Worm (Caenorhabditis elegans): ENCODE results near the gene Y56A3A.41.

The Y56A3A.41 gene

ce11 chrIII:11917525-11917924 is 24.7 kb upstream of the Y56A3A.41 start:
- TF ChIP-seq sem-2 (GFP tag; optimal IDR thresholded peaks at IDR 0.05): no peak
- TF ChIP-seq lin-32 (GFP tag; optimal IDR thresholded peaks at IDR 0.05): no peak
- TF ChIP-seq blmp-1 (tag; optimal IDR thresholded peaks at IDR 0.05): no peak
- TF ChIP-seq nhr-12 (tag; optimal IDR thresholded peaks at IDR 0.05): no peak
- no peak for TF ChIP-seq nhr-28 (tag; optimal IDR thresholded peaks at IDR 0.05)

- TF ChIP-seq cnd-1 (tag; optimal IDR thresholded peaks at IDR 0.05) (no peak), flh-1 (GFP tag; optimal IDR thresholded peaks at IDR 0.05) (no peak), nhr-28 (tag; optimal IDR thresholded peaks at IDR 0.05) (no peak), M03D4.4 (tag; optimal IDR thresholded peaks at IDR 0.05) (no peak), elt-3 (tag; optimal IDR thresholded peaks at IDR 0.05) (no peak), ceh-43 (GFP tag; optimal IDR thresholded peaks at IDR 0.05) (no peak), mab-5 (tag; optimal IDR thresholded peaks at IDR 0.05) (no peak), bed-3 (GFP tag; optimal IDR thresholded peaks at IDR 0.05) (no peak), mls-2 (tag; optimal IDR thresholded peaks at IDR 0.05) (no peak), lsy-2 (tag; optimal IDR thresholded peaks at IDR 0.05) (no peak), nhr-76 (tag; optimal IDR thresholded peaks at IDR 0.05) (no peak), ceh-83 (GFP tag; optimal IDR thresholded peaks at IDR 0.05) (no peak), drap-1 (GFP tag; optimal IDR thresholded peaks at IDR 0.05) (no peak), ztf-11 (tag; optimal IDR thresholded peaks at IDR 0.05) (no peak)
Measured at ce11 chrIII:11917090-11917489, 24.3 kb upstream of the Y56A3A.41 start.

ce11 chrIII:11916260-11916659 is 23.4 kb upstream of the Y56A3A.41 start:
- no peak for TF ChIP-seq elt-3 (tag; optimal IDR thresholded peaks at IDR 0.05)
- no peak for TF ChIP-seq flh-1 (GFP tag; optimal IDR thresholded peaks at IDR 0.05)

ce11 chrIII:11915666-11916065 is 22.8 kb upstream of the Y56A3A.41 start, which contains the start of the genes ndab-1 and npp-16:
TSS of gene ndab-1 (minus strand) at chrIII:11915712.
TSS of gene npp-16 (plus strand) at chrIII:11915928.
- TF ChIP-seq sptf-1 (tag; optimal IDR thresholded peaks at IDR 0.05) (no peak), M03D4.4 (tag; optimal IDR thresholded peaks at IDR 0.05) (peak; percentile 39), drap-1 (GFP tag; optimal IDR thresholded peaks at IDR 0.05) (no peak), ces-1 (GFP tag; optimal IDR thresholded peaks at IDR 0.05) (peak; percentile 42)

ce11 chrIII:11914220-11914619 is 21.4 kb upstream of the Y56A3A.41 start, which contains the start of gene Y56A3A.16:
TSS of gene Y56A3A.16 (minus strand) at chrIII:11914320.
- TF ChIP-seq elt-3 (tag; optimal IDR thresholded peaks at IDR 0.05): no peak
- TF ChIP-seq bed-3 (GFP tag; optimal IDR thresholded peaks at IDR 0.05): no peak
- TF ChIP-seq tbx-8 (GFP tag; optimal IDR thresholded peaks at IDR 0.05): no peak
- no peak for TF ChIP-seq cnd-1 (tag; optimal IDR thresholded peaks at IDR 0.05)
- no peak for TF ChIP-seq nhr-28 (tag; optimal IDR thresholded peaks at IDR 0.05)
- no peak for TF ChIP-seq lsy-2 (tag; optimal IDR thresholded peaks at IDR 0.05)
- TF ChIP-seq elt-1 (tag; optimal IDR thresholded peaks at IDR 0.05; ENCODE audit: borderline replicate concordance, insufficient read depth): no peak
- TF ChIP-seq sem-2 (GFP tag; optimal IDR thresholded peaks at IDR 0.05): no peak
- no peak for TF ChIP-seq unc-39 (tag; optimal IDR thresholded peaks at IDR 0.05)
- TF ChIP-seq ceh-83 (GFP tag; optimal IDR thresholded peaks at IDR 0.05): no peak
- TF ChIP-seq lin-13 (tag; optimal IDR thresholded peaks at IDR 0.05): no peak
- no peak for TF ChIP-seq nhr-237 (tag; optimal IDR thresholded peaks at IDR 0.05)
- TF ChIP-seq ces-1 (GFP tag; optimal IDR thresholded peaks at IDR 0.05): no peak
- TF ChIP-seq ztf-11 (tag; optimal IDR thresholded peaks at IDR 0.05): no peak
- TF ChIP-seq drap-1 (GFP tag; optimal IDR thresholded peaks at IDR 0.05): no peak
- TF ChIP-seq ceh-39 (tag; optimal IDR thresholded peaks at IDR 0.05): no peak
- no peak for TF ChIP-seq lin-32 (GFP tag; optimal IDR thresholded peaks at IDR 0.05)
- TF ChIP-seq sptf-1 (tag; optimal IDR thresholded peaks at IDR 0.05): no peak
- no peak for TF ChIP-seq mab-5 (tag; optimal IDR thresholded peaks at IDR 0.05)

- TF ChIP-seq unc-120 (tag; optimal IDR thresholded peaks at IDR 0.05; ENCODE audit: poor library complexity, severe bottlenecking): no peak
- no peak for TF ChIP-seq zip-8 (tag; optimal IDR thresholded peaks at IDR 0.05)
- no peak for TF ChIP-seq unc-39 (tag; optimal IDR thresholded peaks at IDR 0.05)
- no peak for TF ChIP-seq nhr-237 (tag; optimal IDR thresholded peaks at IDR 0.05)
- no peak for TF ChIP-seq sptf-1 (tag; optimal IDR thresholded peaks at IDR 0.05)
- TF ChIP-seq ces-1 (GFP tag; optimal IDR thresholded peaks at IDR 0.05): no peak
- no peak for TF ChIP-seq elt-1 (tag; optimal IDR thresholded peaks at IDR 0.05; ENCODE audit: borderline replicate concordance, insufficient read depth)
- TF ChIP-seq mls-2 (tag; optimal IDR thresholded peaks at IDR 0.05): no peak
- TF ChIP-seq nhr-12 (tag; optimal IDR thresholded peaks at IDR 0.05): no peak
- no peak for TF ChIP-seq mab-5 (tag; optimal IDR thresholded peaks at IDR 0.05)
- no peak for TF ChIP-seq ceh-43 (GFP tag; optimal IDR thresholded peaks at IDR 0.05)
Measured at ce11 chrIII:11909778-11910177, 16.9 kb upstream of the Y56A3A.41 start, which contains the start of gene faah-4. TSS of gene faah-4 (minus strand) at chrIII:11909878.
